Fruit fly (Drosophila melanogaster): ENCODE measurements around the gene CG6985.

The CG6985 gene

DNA sequence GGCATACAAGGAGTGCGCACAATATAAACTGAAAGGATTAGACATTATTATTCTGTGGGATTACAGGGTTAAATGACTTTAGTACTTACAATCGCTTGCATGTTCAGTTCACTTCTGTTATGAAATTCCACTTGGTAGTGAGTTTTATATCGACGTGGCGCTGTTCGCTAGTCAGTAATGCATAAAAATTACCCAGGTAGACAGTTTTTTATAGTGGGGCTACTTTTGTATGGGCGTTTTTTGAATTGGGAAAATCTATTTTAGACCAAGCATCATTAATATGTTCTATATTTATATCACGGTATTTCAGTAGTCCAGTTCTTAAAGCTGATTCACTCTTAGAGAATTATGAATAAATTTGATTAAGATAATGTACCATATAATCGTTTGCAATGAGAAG, 30.7 kb downstream of the CG6985 start, which contains the start of gene CG43095:
Gene CG43095, minus strand, starts transcription at position 101 of the 400 bp plus-strand sequence.
- TF ChIP-seq CG11617 (GFP tag; optimal IDR thresholded peaks at IDR 0.05): no peak
- TF ChIP-seq cnc (optimal IDR thresholded peaks at IDR 0.05): no peak

- TF ChIP-seq bab1 (GFP tag; optimal IDR thresholded peaks at IDR 0.05): no peak
- no peak for TF ChIP-seq tj (GFP tag; optimal IDR thresholded peaks at IDR 0.05)
- no peak for TF ChIP-seq Crg-1 (GFP tag; optimal IDR thresholded peaks at IDR 0.05)
- TF ChIP-seq CG5204 (GFP tag; optimal IDR thresholded peaks at IDR 0.05): no peak
- TF ChIP-seq CG14711 (tag; optimal IDR thresholded peaks at IDR 0.05): no peak
- TF ChIP-seq kay (GFP tag; ENCODE audit: borderline replicate concordance): no peak
- no peak for TF ChIP-seq Mnt (GFP tag; optimal IDR thresholded peaks at IDR 0.05)
- no peak for TF ChIP-seq CG33017 (tag; optimal IDR thresholded peaks at IDR 0.05)
- TF ChIP-seq cnc (optimal IDR thresholded peaks at IDR 0.05): no peak
- TF ChIP-seq ovo (GFP tag; optimal IDR thresholded peaks at IDR 0.05): no peak
- TF ChIP-seq toe (GFP tag; optimal IDR thresholded peaks at IDR 0.05): no peak
- no peak for TF ChIP-seq CG7045 (GFP tag; optimal IDR thresholded peaks at IDR 0.05)
Observed at dm6 chr3R:22776457-22776856, 35.5 kb downstream of the CG6985 start.

DNA sequence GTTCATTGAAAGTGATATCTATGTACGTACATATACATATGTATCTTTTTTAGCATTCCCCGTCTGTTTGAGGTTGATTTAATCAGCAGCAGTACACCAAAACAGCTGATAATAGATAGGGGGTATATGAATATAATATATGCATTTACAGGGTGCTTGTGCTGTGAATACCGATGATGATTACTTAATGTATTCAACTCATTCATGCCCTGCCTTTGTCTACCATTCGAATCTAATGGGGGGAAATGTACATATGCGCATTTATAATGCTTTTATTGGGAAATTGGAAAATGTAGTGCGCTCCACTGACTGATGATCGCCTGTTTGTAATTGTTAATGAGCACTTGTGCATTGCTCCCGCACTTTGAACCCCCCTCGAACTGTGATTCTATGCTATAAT, 39.2 kb downstream of the CG6985 start:
- TF ChIP-seq CG12768 (GFP tag; optimal IDR thresholded peaks at IDR 0.05) (peak; percentile 2), Crg-1 (GFP tag; optimal IDR thresholded peaks at IDR 0.05) (no peak), CG5204 (GFP tag; optimal IDR thresholded peaks at IDR 0.05) (peak; percentile 37), Hr96 (GFP tag; optimal IDR thresholded peaks at IDR 0.05) (no peak)

- TF ChIP-seq ovo (GFP tag; optimal IDR thresholded peaks at IDR 0.05): peak; percentile 53
- peak; percentile 85 for TF ChIP-seq Clk (GFP tag; optimal IDR thresholded peaks at IDR 0.05)
- no peak for TF ChIP-seq Crg-1 (GFP tag; optimal IDR thresholded peaks at IDR 0.05)
- TF ChIP-seq CG11617 (GFP tag; optimal IDR thresholded peaks at IDR 0.05): peak; percentile 65
- peak; percentile 91 for TF ChIP-seq cic (GFP tag; optimal IDR thresholded peaks at IDR 0.05)
- TF ChIP-seq CG5204 (GFP tag; optimal IDR thresholded peaks at IDR 0.05): peak; percentile 29
- no peak for TF ChIP-seq kay (GFP tag; ENCODE audit: borderline replicate concordance)
- TF ChIP-seq CG12768 (GFP tag; optimal IDR thresholded peaks at IDR 0.05): peak; percentile 80
- no peak for TF ChIP-seq cnc (optimal IDR thresholded peaks at IDR 0.05)
- TF ChIP-seq CG7101 (tag; optimal IDR thresholded peaks at IDR 0.05): peak; percentile 57
- TF ChIP-seq CG33017 (tag; optimal IDR thresholded peaks at IDR 0.05): peak; percentile 79
- peak; percentile 61 for TF ChIP-seq Mnt (GFP tag; optimal IDR thresholded peaks at IDR 0.05)
- peak; percentile 69 for TF ChIP-seq CG7045 (GFP tag; optimal IDR thresholded peaks at IDR 0.05)
- TF ChIP-seq pad (GFP tag; optimal IDR thresholded peaks at IDR 0.05): no peak
- TF ChIP-seq CG14711 (tag; optimal IDR thresholded peaks at IDR 0.05): peak; percentile 45
- TF ChIP-seq CG1620 (GFP tag; optimal IDR thresholded peaks at IDR 0.05): peak; percentile 2
- peak; percentile 26 for TF ChIP-seq Hr96 (GFP tag; optimal IDR thresholded peaks at IDR 0.05)
- peak; percentile 78 for TF ChIP-seq toe (GFP tag; optimal IDR thresholded peaks at IDR 0.05)
- TF ChIP-seq tj (GFP tag; optimal IDR thresholded peaks at IDR 0.05): peak; percentile 66
- TF ChIP-seq bab1 (GFP tag; optimal IDR thresholded peaks at IDR 0.05): peak; percentile 66
Observed at dm6 chr3R:22781412-22781811, 40.5 kb downstream of the CG6985 start.

dm6 chr3R:22784674-22785316, 43.8 kb downstream of the CG6985 start:
- TF ChIP-seq CG33017 (tag; optimal IDR thresholded peaks at IDR 0.05): no peak
- TF ChIP-seq ovo (GFP tag; optimal IDR thresholded peaks at IDR 0.05): no peak
- no peak for TF ChIP-seq toe (GFP tag; optimal IDR thresholded peaks at IDR 0.05)
- TF ChIP-seq CG11617 (GFP tag; optimal IDR thresholded peaks at IDR 0.05): no peak
- no peak for TF ChIP-seq CG7101 (tag; optimal IDR thresholded peaks at IDR 0.05)
- no peak for TF ChIP-seq tj (GFP tag; optimal IDR thresholded peaks at IDR 0.05)
- no peak for TF ChIP-seq Mnt (GFP tag; optimal IDR thresholded peaks at IDR 0.05)
- TF ChIP-seq Crg-1 (GFP tag; optimal IDR thresholded peaks at IDR 0.05): no peak
- no peak for TF ChIP-seq CG7045 (GFP tag; optimal IDR thresholded peaks at IDR 0.05)

DNA sequence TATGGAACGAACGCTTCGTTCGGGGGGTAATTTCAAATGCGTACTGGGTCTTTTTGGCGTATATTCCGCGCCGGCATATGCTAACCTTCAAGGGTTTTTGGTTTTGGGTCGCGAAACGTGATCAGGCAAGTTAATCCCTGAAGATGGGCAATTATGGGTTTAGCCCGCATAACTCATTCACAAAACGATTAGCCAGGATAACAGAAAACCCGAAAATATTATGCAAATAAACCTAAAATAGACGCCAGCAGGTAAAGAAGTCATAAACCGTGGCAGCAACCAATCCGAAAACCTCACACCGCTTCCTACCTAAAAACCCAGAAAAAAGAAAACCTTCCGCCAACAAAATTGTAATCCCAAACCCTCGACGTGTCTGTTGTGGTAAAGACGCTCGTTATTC, 48.2 kb downstream of the CG6985 start:
- TF ChIP-seq CG14711 (tag; optimal IDR thresholded peaks at IDR 0.05) (no peak), cic (GFP tag; optimal IDR thresholded peaks at IDR 0.05) (no peak), cnc (optimal IDR thresholded peaks at IDR 0.05) (no peak), tj (GFP tag; optimal IDR thresholded peaks at IDR 0.05) (no peak), toe (GFP tag; optimal IDR thresholded peaks at IDR 0.05) (no peak), CG7101 (tag; optimal IDR thresholded peaks at IDR 0.05) (no peak), Mnt (GFP tag; optimal IDR thresholded peaks at IDR 0.05) (no peak), CG5204 (GFP tag; optimal IDR thresholded peaks at IDR 0.05) (no peak), pad (GFP tag; optimal IDR thresholded peaks at IDR 0.05) (no peak), CG12768 (GFP tag; optimal IDR thresholded peaks at IDR 0.05) (no peak), Hr96 (GFP tag; optimal IDR thresholded peaks at IDR 0.05) (no peak), CG7045 (GFP tag; optimal IDR thresholded peaks at IDR 0.05) (no peak)

Measured in whole organism, adult.